Fruit fly (Drosophila melanogaster) whole organism, embryonic: ENCODE measurements around the gene CG3598.
A peak's percentile ranks its signal among the peaks of the same experiment; 100 is the strongest.

Experiments used
- Bgb ChIP-seq: fragments of 200-800 bp; sonication (Bioruptor generic); IDR thresholded peaks from 2 replicates; pipeline ENCODE4 v1.3.6; 2022; ENCODE audit warnings: missing biosample characterization, missing genetic modification characterization; ENCODE audit not compliant: partially characterized antibody
- C15 ChIP-seq: fragments of 200-800 bp; sonication (Bioruptor generic); IDR thresholded peaks from 3 replicates; pipeline ENCODE4 v1.3.6; 2022; ENCODE audit warnings: missing biosample characterization, missing genetic modification characterization
- CG10431 ChIP-seq: fragments of 200-800 bp; sonication (Bioruptor generic); optimal IDR thresholded peaks from 3 replicates; lab custom pipeline; 2018; ENCODE audit warnings: missing biosample characterization, mild to moderate bottlenecking, missing genetic modification characterization
- CG10654 ChIP-seq: fragments of 200-800 bp; sonication (Bioruptor generic); optimal IDR thresholded peaks from 2 replicates; lab custom pipeline; 2016; ENCODE audit warnings: missing biosample characterization, missing genetic modification characterization
- CG11247 ChIP-seq: fragments of 200-800 bp; sonication (Bioruptor generic); IDR thresholded peaks from 2 replicates; pipeline ENCODE4 v1.3.6; 2022; ENCODE audit warnings: missing biosample characterization, missing genetic modification characterization
- CG12219 ChIP-seq: fragments of 200-800 bp; sonication (Bioruptor generic); optimal IDR thresholded peaks from 3 replicates; lab custom pipeline; 2018; ENCODE audit warnings: missing biosample characterization, mild to moderate bottlenecking, missing genetic modification characterization
- CG12659 ChIP-seq: fragments of 200-800 bp; sonication (Bioruptor generic); optimal IDR thresholded peaks from 3 replicates; lab custom pipeline; 2017; ENCODE audit warnings: mild to moderate bottlenecking, missing biosample characterization, missing genetic modification reagents, missing genetic modification characterization
- CG13624 ChIP-seq: fragments of 200-800 bp; sonication (Bioruptor generic); optimal IDR thresholded peaks from 2 replicates; lab custom pipeline; 2016; ENCODE audit warnings: missing biosample characterization, missing genetic modification characterization
- CG13775 ChIP-seq: fragments of 200-800 bp; sonication (Bioruptor generic); optimal IDR thresholded peaks from 3 replicates; lab custom pipeline; 2017; ENCODE audit warnings: missing biosample characterization, mild to moderate bottlenecking, missing genetic modification characterization
- CG14014 ChIP-seq: fragments of 200-800 bp; sonication (Bioruptor generic); IDR thresholded peaks from 2 replicates; pipeline ENCODE4 v1.3.6; 2022; ENCODE audit warnings: missing biosample characterization, missing genetic modification characterization
- CG14441 ChIP-seq: fragments of 200-800 bp; sonication (Bioruptor generic); IDR thresholded peaks from 2 replicates; pipeline ENCODE4 v1.3.6; 2022; ENCODE audit warnings: missing biosample characterization, missing genetic modification characterization
- CG14667 ChIP-seq: fragments of 200-800 bp; sonication (Bioruptor generic); IDR thresholded peaks from 2 replicates; pipeline ENCODE4 v1.3.6; 2022; ENCODE audit warnings: missing biosample characterization, missing genetic modification characterization
- CG14710 ChIP-seq: fragments of 200-800 bp; sonication (Bioruptor generic); optimal IDR thresholded peaks from 3 replicates; lab custom pipeline; 2019; ENCODE audit warnings: missing biosample characterization, mild to moderate bottlenecking, missing genetic modification characterization, moderate library complexity
- CG15011 ChIP-seq: fragments of 200-800 bp; sonication (Bioruptor generic); optimal IDR thresholded peaks from 3 replicates; lab custom pipeline; 2018; ENCODE audit warnings: missing biosample characterization, mild to moderate bottlenecking, missing genetic modification characterization
- CG2129 ChIP-seq: fragments of 200-800 bp; sonication (Bioruptor generic); IDR thresholded peaks from 2 replicates; pipeline ENCODE4 v1.3.6; 2022; ENCODE audit warnings: missing biosample characterization, missing genetic modification characterization; ENCODE audit not compliant: partially characterized antibody
- CG2712 ChIP-seq: fragments of 200-800 bp; optimal IDR thresholded peaks from 3 replicates; lab custom pipeline; 2019; ENCODE audit warnings: missing biosample characterization, mild to moderate bottlenecking, missing genetic modification characterization, moderate library complexity
- CG30020 ChIP-seq: fragments of 200-800 bp; optimal IDR thresholded peaks from 2 replicates; lab custom pipeline; 2019; ENCODE audit warnings: missing biosample characterization, mild to moderate bottlenecking, missing genetic modification characterization, moderate library complexity
- CG31388 ChIP-seq: fragments of 200-800 bp; sonication (Bioruptor generic); optimal IDR thresholded peaks from 2 replicates; lab custom pipeline; 2016; ENCODE audit warnings: missing biosample characterization, missing genetic modification characterization
- CG32772 ChIP-seq: fragments of 200-800 bp; sonication (Bioruptor generic); IDR thresholded peaks from 2 replicates; pipeline ENCODE4 v1.3.6; 2022; ENCODE audit warnings: missing biosample characterization, missing genetic modification characterization
- CG4854 ChIP-seq: fragments of 200-800 bp; sonication (Bioruptor generic); optimal IDR thresholded peaks from 2 replicates; lab custom pipeline; 2016; ENCODE audit warnings: missing biosample characterization, missing genetic modification characterization, inconsistent platforms
- CG9932 ChIP-seq: fragments of 200-800 bp; sonication (Bioruptor generic); IDR thresholded peaks from 2 replicates; pipeline ENCODE4 v1.3.6; 2022; ENCODE audit warnings: missing biosample characterization, missing genetic modification characterization
- D19B ChIP-seq: fragments of 200-800 bp; sonication (Bioruptor generic); optimal IDR thresholded peaks from 2 replicates; lab custom pipeline; 2017; ENCODE audit warnings: missing biosample characterization, mild to moderate bottlenecking, missing genetic modification characterization
- Dip2 ChIP-seq: fragments of 200-800 bp; sonication (Bioruptor generic); IDR thresholded peaks from 2 replicates; pipeline ENCODE4 v1.3.6; 2022; ENCODE audit warnings: missing biosample characterization, missing genetic modification characterization
- Hr78 ChIP-seq, 2 experiments: fragments of 200-800 bp in 1 of 2; fragments of >200 bp in 1 of 2; sonication (Bioruptor generic) in 1 of 2; optimal IDR thresholded peaks; 2 replicates each; lab custom pipeline; 2017 to 2019; ENCODE audit warnings: missing biosample characterization in 2 of 2, missing genetic modification characterization in 2 of 2, mild to moderate bottlenecking in 1 of 2, moderate library complexity in 1 of 2
- Ravus ChIP-seq: fragments of 200-800 bp; sonication (Bioruptor generic); IDR thresholded peaks from 2 replicates; pipeline ENCODE4 v1.3.6; 2022; ENCODE audit warnings: missing biosample characterization, missing genetic modification characterization
- Sox102F ChIP-seq: fragments of 200-800 bp; sonication (Bioruptor generic); optimal IDR thresholded peaks from 2 replicates; lab custom pipeline; 2018; ENCODE audit warnings: missing biosample characterization, mild to moderate bottlenecking, missing genetic modification characterization, moderate library complexity
- TFAM ChIP-seq: fragments of 200-800 bp; sonication (Bioruptor generic); optimal IDR thresholded peaks from 2 replicates; lab custom pipeline; 2017; ENCODE audit warnings: missing biosample characterization, missing genetic modification characterization, inconsistent platforms
- bigmax ChIP-seq: fragments of 200-800 bp; sonication (Bioruptor generic); optimal IDR thresholded peaks from 2 replicates; lab custom pipeline; 2018; ENCODE audit warnings: missing biosample characterization, mild to moderate bottlenecking, missing genetic modification characterization
- cas ChIP-seq: fragments of 200-800 bp; sonication (Bioruptor generic); IDR thresholded peaks from 2 replicates; pipeline ENCODE4 v1.3.6; 2022; ENCODE audit warnings: missing biosample characterization, missing genetic modification characterization
- dmrt99B ChIP-seq: fragments of 200-800 bp; sonication (Bioruptor generic); optimal IDR thresholded peaks from 2 replicates; lab custom pipeline; 2018; ENCODE audit warnings: missing biosample characterization, mild to moderate bottlenecking, missing genetic modification characterization, moderate library complexity
- esg ChIP-seq: fragments of 200-800 bp; sonication (Bioruptor generic); conservative IDR thresholded peaks from 2 replicates; pipeline ENCODE4 v1.3.6; 2022; ENCODE audit warnings: missing biosample characterization, missing genetic modification characterization
- exex ChIP-seq: fragments of 200-800 bp; sonication (Bioruptor generic); optimal IDR thresholded peaks from 4 replicates; lab custom pipeline; 2018; ENCODE audit warnings: missing biosample characterization, mild to moderate bottlenecking, missing genetic modification characterization, moderate library complexity
- gro ChIP-seq: fragments of 200-800 bp; sonication (Bioruptor generic); optimal IDR thresholded peaks from 2 replicates; lab custom pipeline; 2016; ENCODE audit warnings: missing biosample characterization, missing genetic modification characterization
- gsb-n ChIP-seq: fragments of 200-800 bp; sonication (Bioruptor generic); optimal IDR thresholded peaks from 3 replicates; lab custom pipeline; 2018; ENCODE audit warnings: missing biosample characterization, mild to moderate bottlenecking, missing genetic modification characterization
- hth ChIP-seq: fragments of >200 bp; optimal IDR thresholded peaks from 2 replicates; lab custom pipeline; 2017; ENCODE audit warnings: inconsistent platforms
- ind ChIP-seq: fragments of 200-800 bp; sonication (Bioruptor generic); optimal IDR thresholded peaks from 3 replicates; lab custom pipeline; 2016; ENCODE audit warnings: missing biosample characterization, missing genetic modification characterization
- knrl ChIP-seq: fragments of 200-800 bp; sonication (Bioruptor generic); IDR thresholded peaks from 3 replicates; pipeline ENCODE4 v1.3.6; 2022; ENCODE audit warnings: missing biosample characterization, missing genetic modification characterization; ENCODE audit not compliant: partially characterized antibody
- nerfin-2 ChIP-seq: fragments of 200-800 bp; sonication (Bioruptor generic); IDR thresholded peaks from 2 replicates; pipeline ENCODE4 v1.3.6; 2022; ENCODE audit warnings: missing biosample characterization, missing genetic modification characterization; ENCODE audit not compliant: partially characterized antibody
- nmo ChIP-seq: fragments of 200-800 bp; sonication (Bioruptor generic); optimal IDR thresholded peaks from 2 replicates; lab custom pipeline; 2018; ENCODE audit warnings: missing biosample characterization, mild to moderate bottlenecking, missing genetic modification characterization, moderate library complexity
- pfk ChIP-seq: fragments of 200-800 bp; sonication (Bioruptor generic); optimal IDR thresholded peaks from 2 replicates; lab custom pipeline; 2018; ENCODE audit warnings: missing biosample characterization, mild to moderate bottlenecking, missing genetic modification characterization, moderate library complexity
- pros ChIP-seq: fragments of 200-800 bp; sonication (Bioruptor generic); optimal IDR thresholded peaks from 3 replicates; lab custom pipeline; 2019; ENCODE audit warnings: missing biosample characterization, mild to moderate bottlenecking, missing genetic modification characterization, moderate library complexity
- repo ChIP-seq: fragments of 200-800 bp; sonication (Bioruptor generic); optimal IDR thresholded peaks from 2 replicates; lab custom pipeline; 2016; ENCODE audit warnings: missing biosample characterization, missing genetic modification characterization
- sens ChIP-seq: fragments of 200-800 bp; sonication (Bioruptor generic); peaks from one replicate; lab custom pipeline; 2016; ENCODE audit warnings: missing biosample characterization, missing genetic modification characterization
- shn ChIP-seq: fragments of 200-800 bp; sonication (Bioruptor generic); optimal IDR thresholded peaks from 3 replicates; lab custom pipeline; 2016; ENCODE audit warnings: missing biosample characterization, missing genetic modification characterization
- slp2 ChIP-seq: fragments of 200-800 bp; sonication (Bioruptor generic); optimal IDR thresholded peaks from 2 replicates; lab custom pipeline; 2016; ENCODE audit warnings: missing biosample characterization, missing genetic modification characterization
- so ChIP-seq: fragments of 200-800 bp; sonication (Bioruptor generic); IDR thresholded peaks from 3 replicates; pipeline ENCODE4 v1.3.6; 2022; ENCODE audit warnings: missing biosample characterization, missing genetic modification characterization
- stwl ChIP-seq: fragments of 200-800 bp; sonication (Bioruptor generic); optimal IDR thresholded peaks from 3 replicates; lab custom pipeline; 2018; ENCODE audit warnings: missing biosample characterization, mild to moderate bottlenecking, missing genetic modification characterization, moderate library complexity
- tna ChIP-seq: fragments of 200-800 bp; sonication (Bioruptor generic); IDR thresholded peaks from 2 replicates; pipeline ENCODE4 v1.3.6; 2022; ENCODE audit warnings: missing biosample characterization, missing genetic modification characterization; ENCODE audit not compliant: partially characterized antibody
- toy ChIP-seq: fragments of 200-800 bp; sonication (Bioruptor generic); IDR thresholded peaks from 2 replicates; pipeline ENCODE4 v1.3.6; 2022; ENCODE audit warnings: missing biosample characterization, missing genetic modification characterization
- trem ChIP-seq: fragments of 200-800 bp; optimal IDR thresholded peaks from 3 replicates; lab custom pipeline; 2019; ENCODE audit warnings: missing biosample characterization, mild to moderate bottlenecking, missing genetic modification characterization, moderate library complexity
- zfh2 ChIP-seq: fragments of 200-800 bp; sonication (Bioruptor generic); optimal IDR thresholded peaks from 2 replicates; lab custom pipeline; 2016; ENCODE audit warnings: missing biosample characterization, missing genetic modification characterization

CG3598 gene

DNA sequence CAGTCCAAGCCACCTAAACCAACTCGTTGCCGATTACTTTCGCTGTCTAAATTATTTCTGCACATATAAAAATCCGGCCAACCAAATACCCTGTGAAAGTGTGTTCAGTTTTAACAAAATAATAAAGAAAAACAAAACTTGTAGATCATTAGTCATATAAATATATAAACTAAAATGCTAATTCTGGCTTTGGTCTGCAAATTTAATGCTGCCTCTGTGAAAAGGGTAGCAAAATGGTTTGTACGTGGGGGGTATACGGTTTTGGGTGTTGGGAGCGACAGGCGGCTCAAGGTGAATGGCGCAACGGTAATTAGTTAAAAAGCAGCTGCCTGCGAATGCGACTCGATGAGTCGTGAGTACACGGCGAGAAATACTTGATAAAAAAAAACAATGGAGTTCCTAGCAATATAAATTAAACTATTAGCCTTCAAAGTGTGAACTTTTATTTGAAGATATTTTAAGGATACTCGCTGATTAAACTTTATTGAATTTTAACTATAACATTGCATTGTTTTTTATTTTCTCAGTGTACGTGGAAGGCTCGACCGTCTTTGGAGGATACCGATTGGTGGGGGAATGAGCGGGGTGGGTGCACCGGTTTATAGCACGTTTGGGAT, 41.1 kb downstream of the CG3598 start (continued):
- TF ChIP-seq Ravus (GFP tag; lab: Robert Waterston, UW) (no peak), CG2129 (GFP tag; lab: Robert Waterston, UW) (no peak), D19B (GFP tag; lab: Kevin White, UChicago) (peak; percentile 39), CG32772 (GFP tag; lab: Robert Waterston, UW) (no peak), slp2 (no peak), esg (GFP tag; lab: Robert Waterston, UW) (no peak), trem (tag; lab: Kevin White, UChicago) (no peak), CG14710 (tag; lab: Kevin White, UChicago) (peak; percentile 45), repo (GFP tag; lab: Kevin White, UChicago) (no peak), CG4854 (GFP tag; lab: Kevin White, UChicago) (no peak), so (GFP tag; lab: Robert Waterston, UW) (no peak), CG14667 (GFP tag; lab: Robert Waterston, UW) (peak; percentile 36; the same call in 1 of the 2 replicates), CG31388 (no peak), CG10654 (GFP tag; lab: Kevin White, UChicago) (no peak), sens (GFP tag; lab: Kevin White, UChicago) (peak; percentile 70), CG2712 (peak; percentile 54), Hr78 (GFP tag; optimal IDR thresholded peaks at IDR 0.05; lab: Kevin White, UChicago) (no peak), CG14014 (GFP tag; lab: Robert Waterston, UW) (no peak), bigmax (GFP tag; lab: Kevin White, UChicago) (no peak), CG15011 (GFP tag; lab: Kevin White, UChicago) (no peak), CG11247 (no peak), CG10431 (no peak), CG9932 (GFP tag; lab: Robert Waterston, UW) (no peak), dmrt99B (peak; percentile 44), zfh2 (GFP tag; lab: Kevin White, UChicago) (no peak), pfk (GFP tag; lab: Kevin White, UChicago) (no peak), nmo (GFP tag; lab: Kevin White, UChicago) (peak; percentile 38), tna (GFP tag; lab: Robert Waterston, UW) (no peak), ind (GFP tag; lab: Kevin White, UChicago) (peak; percentile 9), CG13775 (peak; percentile 32), Dip2 (GFP tag; lab: Robert Waterston, UW) (no peak), CG12219 (GFP tag; lab: Kevin White, UChicago) (no peak), toy (no peak), CG14441 (GFP tag; lab: Robert Waterston, UW) (no peak), Sox102F (GFP tag; lab: Kevin White, UChicago) (peak; percentile 52), CG13624 (GFP tag; lab: Kevin White, UChicago) (no peak), cas (GFP tag; lab: Robert Waterston, UW) (no peak), TFAM (GFP tag; lab: Kevin White, UChicago) (no peak), stwl (peak; percentile 24), hth (lab: Kevin White, UChicago) (no peak), CG30020 (tag; lab: Kevin White, UChicago) (no peak), pros (GFP tag; lab: Kevin White, UChicago) (no peak), shn (GFP tag; lab: Kevin White, UChicago) (no peak), Bgb (GFP tag; lab: Robert Waterston, UW) (no peak), nerfin-2 (GFP tag; lab: Robert Waterston, UW) (no peak), exex (tag; lab: Kevin White, UChicago) (no peak), knrl (no peak), CG12659 (GFP tag; lab: Kevin White, UChicago) (no peak), gsb-n (tag; lab: Kevin White, UChicago) (peak; percentile 54), C15 (GFP tag; lab: Robert Waterston, UW) (no peak), gro (GFP tag; lab: Kevin White, UChicago) (no peak)
